Fruit fly (Drosophila melanogaster) whole organism, embryonic: Measurements from ENCODE around the gene CG33946.
A peak's percentile ranks its signal among the peaks of the same experiment; 100 is the strongest.

Experiments used
- Adf1 ChIP-seq: fragments of 200-800 bp; sonication (Bioruptor generic); IDR thresholded peaks from 2 replicates; pipeline ENCODE4 v1.3.6; 2022; ENCODE audit warnings: missing biosample characterization, missing genetic modification characterization
- CG12391 ChIP-seq: fragments of 200-800 bp; sonication (Bioruptor generic); optimal IDR thresholded peaks from 3 replicates; lab custom pipeline; 2018; ENCODE audit warnings: missing biosample characterization, mild to moderate bottlenecking, missing genetic modification characterization, moderate library complexity
- CG12659 ChIP-seq: fragments of 200-800 bp; sonication (Bioruptor generic); optimal IDR thresholded peaks from 3 replicates; lab custom pipeline; 2017; ENCODE audit warnings: mild to moderate bottlenecking, missing biosample characterization, missing genetic modification reagents, missing genetic modification characterization
- CG13624 ChIP-seq: fragments of 200-800 bp; sonication (Bioruptor generic); optimal IDR thresholded peaks from 2 replicates; lab custom pipeline; 2016; ENCODE audit warnings: missing biosample characterization, missing genetic modification characterization
- CG13894 ChIP-seq: fragments of 200-800 bp; sonication (Bioruptor generic); optimal IDR thresholded peaks from 3 replicates; lab custom pipeline; 2018; ENCODE audit warnings: missing biosample characterization, mild to moderate bottlenecking, missing genetic modification characterization, moderate library complexity
- CG15514 ChIP-seq: fragments of 200-800 bp; sonication (Bioruptor generic); optimal IDR thresholded peaks from 3 replicates; lab custom pipeline; 2017; ENCODE audit warnings: missing biosample characterization, missing genetic modification characterization, mild to moderate bottlenecking, moderate library complexity, missing genetic modification reagents
- CG18599 ChIP-seq: fragments of 200-800 bp; sonication (Bioruptor generic); optimal IDR thresholded peaks from 3 replicates; lab custom pipeline; 2017; ENCODE audit warnings: missing biosample characterization, missing genetic modification characterization, mild to moderate bottlenecking, moderate library complexity, missing genetic modification reagents
- CG31441 ChIP-seq: fragments of 200-800 bp; sonication (Bioruptor generic); IDR thresholded peaks from 2 replicates; pipeline ENCODE4 v1.3.6; 2022; ENCODE audit warnings: missing biosample characterization, missing genetic modification characterization
- CG34422 ChIP-seq: fragments of 200-800 bp; sonication (Bioruptor generic); IDR thresholded peaks from 3 replicates; pipeline ENCODE4 v1.3.6; 2022; ENCODE audit warnings: missing biosample characterization, missing genetic modification characterization
- CG3847 ChIP-seq: fragments of 200-800 bp; sonication (Bioruptor generic); IDR thresholded peaks from 2 replicates; pipeline ENCODE4 v1.3.6; 2022; ENCODE audit warnings: missing biosample characterization, missing genetic modification characterization
- CG4730 ChIP-seq: fragments of 200-800 bp; sonication (Bioruptor generic); IDR thresholded peaks from 2 replicates; pipeline ENCODE4 v1.3.6; 2022; ENCODE audit warnings: missing biosample characterization, missing genetic modification characterization
- CG5245 ChIP-seq: fragments of 200-800 bp; sonication (Bioruptor generic); optimal IDR thresholded peaks from 3 replicates; lab custom pipeline; 2016; ENCODE audit warnings: missing biosample characterization, missing genetic modification characterization
- CG6683 ChIP-seq: fragments of 200-800 bp; sonication (Bioruptor generic); optimal IDR thresholded peaks from 2 replicates; lab custom pipeline; 2017; ENCODE audit warnings: missing biosample characterization, mild to moderate bottlenecking, missing genetic modification characterization, missing genetic modification reagents
- CG9932 ChIP-seq: fragments of 200-800 bp; sonication (Bioruptor generic); IDR thresholded peaks from 2 replicates; pipeline ENCODE4 v1.3.6; 2022; ENCODE audit warnings: missing biosample characterization, missing genetic modification characterization
- CHES-1-like ChIP-seq: fragments of 200-800 bp; sonication (Bioruptor generic); optimal IDR thresholded peaks from 2 replicates; lab custom pipeline; 2016; ENCODE audit warnings: missing biosample characterization, missing genetic modification characterization
- D ChIP-seq, 2 experiments: fragments of 200-800 bp in 1 of 2; fragments of >200 bp in 1 of 2; sonication (Bioruptor generic) in 1 of 2; optimal IDR thresholded peaks; 2 replicates in 1 of 2; 3 replicates in 1 of 2; lab custom pipeline; 2017; ENCODE audit warnings: mild to moderate bottlenecking in 1 of 2, missing biosample characterization in 1 of 2, missing genetic modification characterization in 1 of 2, missing genetic modification reagents in 1 of 2
- ERR ChIP-seq: fragments of 200-800 bp; sonication (Bioruptor generic); optimal IDR thresholded peaks from 2 replicates; lab custom pipeline; 2016; ENCODE audit warnings: missing biosample characterization, missing genetic modification characterization
- H15 ChIP-seq: fragments of 200-800 bp; sonication (Bioruptor generic); IDR thresholded peaks from 3 replicates; pipeline ENCODE4 v1.3.6; 2022; ENCODE audit warnings: missing biosample characterization, missing genetic modification characterization
- Hr51 ChIP-seq, 2 experiments: fragments of 200-800 bp; sonication (Bioruptor generic); optimal IDR thresholded peaks; 2 replicates in 1 of 2; 3 replicates in 1 of 2; lab custom pipeline; 2016 to 2018; ENCODE audit warnings: missing biosample characterization in 2 of 2, missing genetic modification characterization in 2 of 2, mild to moderate bottlenecking in 1 of 2, moderate library complexity in 1 of 2
- MBD-R2 ChIP-seq: fragments of 200-800 bp; sonication (Bioruptor generic); IDR thresholded peaks from 2 replicates; pipeline ENCODE4 v1.3.6; 2022; ENCODE audit warnings: missing biosample characterization, missing genetic modification characterization
- Mad ChIP-seq: fragments of 200-800 bp; sonication (Bioruptor generic); optimal IDR thresholded peaks from 2 replicates; lab custom pipeline; 2016; ENCODE audit warnings: missing biosample characterization, missing genetic modification characterization
- Med ChIP-seq: fragments of 200-800 bp; sonication (Bioruptor generic); peaks from one replicate; lab custom pipeline; 2016; ENCODE audit warnings: missing biosample characterization, missing genetic modification characterization, mild to moderate bottlenecking, inconsistent platforms, moderate library complexity
- NfI ChIP-seq: fragments of 200-800 bp; sonication (Bioruptor generic); optimal IDR thresholded peaks from 3 replicates; lab custom pipeline; 2018; ENCODE audit warnings: missing biosample characterization, mild to moderate bottlenecking, missing genetic modification characterization, moderate library complexity
- Oaz ChIP-seq: fragments of 200-800 bp; sonication (Bioruptor generic); IDR thresholded peaks from 2 replicates; pipeline ENCODE4 v1.3.6; 2022; ENCODE audit warnings: missing biosample characterization, missing genetic modification characterization
- Opbp ChIP-seq: fragments of 200-800 bp; sonication (Bioruptor generic); IDR thresholded peaks from 3 replicates; pipeline ENCODE4 v1.3.6; 2022; ENCODE audit warnings: missing biosample characterization, missing genetic modification characterization; ENCODE audit not compliant: partially characterized antibody
- abd-A ChIP-seq: fragments of 200-800 bp; sonication (Bioruptor generic); optimal IDR thresholded peaks from 3 replicates; lab custom pipeline; 2019; ENCODE audit warnings: missing biosample characterization, mild to moderate bottlenecking, missing genetic modification characterization, moderate library complexity
- ap ChIP-seq: fragments of 200-800 bp; sonication (Bioruptor generic); IDR thresholded peaks from 2 replicates; pipeline ENCODE4 v1.3.6; 2022; ENCODE audit warnings: missing biosample characterization, missing genetic modification characterization
- az2 ChIP-seq: fragments of 200-800 bp; sonication (Bioruptor generic); optimal IDR thresholded peaks from 3 replicates; lab custom pipeline; 2016; ENCODE audit warnings: missing biosample characterization, missing genetic modification characterization
- cato ChIP-seq: fragments of 200-800 bp; sonication (Bioruptor generic); optimal IDR thresholded peaks from 2 replicates; lab custom pipeline; 2016; ENCODE audit warnings: missing biosample characterization, missing genetic modification characterization, borderline replicate concordance
- dati ChIP-seq: fragments of 200-800 bp; sonication (Bioruptor generic); IDR thresholded peaks from 2 replicates; pipeline ENCODE4 v1.3.6; 2022; ENCODE audit warnings: missing biosample characterization, missing genetic modification characterization
- emc ChIP-seq: fragments of 200-800 bp; sonication (Bioruptor generic); optimal IDR thresholded peaks from 2 replicates; lab custom pipeline; 2016; ENCODE audit warnings: missing biosample characterization, missing genetic modification characterization
- eyg ChIP-seq: fragments of 200-800 bp; sonication (Bioruptor generic); optimal IDR thresholded peaks from 3 replicates; lab custom pipeline; 2016; ENCODE audit warnings: missing biosample characterization, missing genetic modification characterization
- gem ChIP-seq: fragments of 200-800 bp; sonication (Bioruptor generic); optimal IDR thresholded peaks from 2 replicates; lab custom pipeline; 2019; ENCODE audit warnings: missing biosample characterization, mild to moderate bottlenecking, missing genetic modification characterization, moderate library complexity
- knrl ChIP-seq: fragments of 200-800 bp; sonication (Bioruptor generic); IDR thresholded peaks from 3 replicates; pipeline ENCODE4 v1.3.6; 2022; ENCODE audit warnings: missing biosample characterization, missing genetic modification characterization; ENCODE audit not compliant: partially characterized antibody
- luna ChIP-seq: fragments of 200-800 bp; sonication (Bioruptor generic); optimal IDR thresholded peaks from 2 replicates; lab custom pipeline; 2016; ENCODE audit warnings: missing biosample characterization, missing genetic modification characterization
- odd ChIP-seq: fragments of 200-800 bp; sonication (Bioruptor generic); optimal IDR thresholded peaks from 2 replicates; lab custom pipeline; 2017; ENCODE audit warnings: missing biosample characterization, mild to moderate bottlenecking, missing genetic modification characterization
- pan ChIP-seq, 4 experiments: fragments of >200 bp in 3 of 4; fragments of 200-800 bp in 1 of 4; sonication (Bioruptor generic) in 1 of 4; optimal IDR thresholded peaks in 3 of 4; IDR thresholded peaks in 1 of 4; 2 replicates each; pipeline versions ENCODE4 v1.3.6 to Lab custom; 2017 to 2022; ENCODE audit warnings: missing biosample characterization in 2 of 4, missing genetic modification characterization in 2 of 4, mixed read lengths in 1 of 4
- pho ChIP-seq: fragments of 200-800 bp; sonication (Bioruptor generic); optimal IDR thresholded peaks from 2 replicates; lab custom pipeline; 2016; ENCODE audit warnings: missing biosample characterization, missing genetic modification characterization
- salm ChIP-seq: fragments of 200-800 bp; sonication (Bioruptor generic); optimal IDR thresholded peaks from 2 replicates; lab custom pipeline; 2018; ENCODE audit warnings: missing biosample characterization, mild to moderate bottlenecking, missing genetic modification characterization
- sna ChIP-seq: fragments of 200-800 bp; sonication (Bioruptor generic); IDR thresholded peaks from 2 replicates; pipeline ENCODE4 v1.3.6; 2022; ENCODE audit warnings: missing biosample characterization, missing genetic modification characterization; ENCODE audit not compliant: partially characterized antibody
- sr ChIP-seq: fragments of 200-800 bp; sonication (Bioruptor generic); IDR thresholded peaks from 3 replicates; pipeline ENCODE4 v1.3.6; 2022; ENCODE audit warnings: missing biosample characterization, missing genetic modification characterization
- stwl ChIP-seq: fragments of 200-800 bp; sonication (Bioruptor generic); optimal IDR thresholded peaks from 3 replicates; lab custom pipeline; 2018; ENCODE audit warnings: missing biosample characterization, mild to moderate bottlenecking, missing genetic modification characterization, moderate library complexity
- sug ChIP-seq: fragments of 200-800 bp; optimal IDR thresholded peaks from 2 replicates; lab custom pipeline; 2019; ENCODE audit warnings: missing biosample characterization, mild to moderate bottlenecking, missing genetic modification characterization, moderate library complexity
- toy ChIP-seq: fragments of 200-800 bp; sonication (Bioruptor generic); IDR thresholded peaks from 2 replicates; pipeline ENCODE4 v1.3.6; 2022; ENCODE audit warnings: missing biosample characterization, missing genetic modification characterization
- tx ChIP-seq: fragments of 200-800 bp; sonication (Bioruptor generic); optimal IDR thresholded peaks from 2 replicates; lab custom pipeline; 2016; ENCODE audit warnings: missing biosample characterization, missing genetic modification characterization
- z ChIP-seq: fragments of 200-800 bp; sonication (Bioruptor generic); IDR thresholded peaks from 3 replicates; pipeline ENCODE4 v1.3.6; 2022; ENCODE audit warnings: missing biosample characterization, missing genetic modification characterization
- zen ChIP-seq: fragments of 200-800 bp; sonication (Bioruptor generic); optimal IDR thresholded peaks from 3 replicates; lab custom pipeline; 2018; ENCODE audit warnings: missing biosample characterization, mild to moderate bottlenecking, missing genetic modification characterization, moderate library complexity

Gene CG33946

dm6 chr3L:6256408-6257188 is 36.2 kb downstream of the CG33946 start, which contains the start of gene Best2 (continued):
- TF ChIP-seq eyg (GFP tag; lab: Kevin White, UChicago) (peak; percentile 53), Oaz (GFP tag; lab: Robert Waterston, UW) (peak; percentile 82), Med (GFP tag; lab: Kevin White, UChicago) (peak; percentile 85), D (optimal IDR thresholded peaks at IDR 0.05; lab: Kevin White, UChicago) (no peak), D (GFP tag; optimal IDR thresholded peaks at IDR 0.05; lab: Kevin White, UChicago) (peak; percentile 77), Adf1 (peak; percentile 67), CG34422 (peak; percentile 93), CG13624 (GFP tag; lab: Kevin White, UChicago) (peak; percentile 78), abd-A (tag; lab: Kevin White, UChicago) (peak; percentile 26), pan (optimal IDR thresholded peaks at IDR 0.05; lab: Kevin White, UChicago) (no peak), pan (GFP tag; optimal IDR thresholded peaks at IDR 0.05 in 1 of 2, IDR thresholded peaks at IDR 0.05 in 1 of 2) (peak in 1 of 2 experiments; percentile 95), CG18599 (GFP tag; lab: Kevin White, UChicago) (peak; percentile 87), ERR (GFP tag; lab: Kevin White, UChicago) (peak; percentile 58), CG9932 (peak; percentile 97), pho (GFP tag; lab: Kevin White, UChicago) (peak; percentile 78), luna (GFP tag; lab: Kevin White, UChicago) (no peak), dati (GFP tag; lab: Robert Waterston, UW) (no peak), CG3847 (peak; percentile 95), cato (GFP tag; lab: Kevin White, UChicago) (peak; percentile 63), odd (GFP tag; lab: Kevin White, UChicago) (peak; percentile 82), gem (peak; percentile 94), sr (GFP tag; lab: Robert Waterston, UW) (no peak), CG4730 (GFP tag; lab: Robert Waterston, UW) (peak; percentile 84), CHES-1-like (GFP tag; lab: Kevin White, UChicago) (peak; percentile 82), CG6683 (GFP tag; lab: Kevin White, UChicago) (peak; percentile 46), CG31441 (GFP tag; lab: Robert Waterston, UW) (peak; percentile 88), knrl (GFP tag; lab: Robert Waterston, UW) (0 out of 3 replicates have a peak, but pooled peaks have one; percentile 30), stwl (tag; lab: Kevin White, UChicago) (no peak), MBD-R2 (GFP tag; lab: Robert Waterston, UW) (peak; percentile 82; the same call in 1 of the 2 replicates), Mad (peak; percentile 52), tx (GFP tag; lab: Kevin White, UChicago) (peak; percentile 66), CG12391 (peak; percentile 86), CG15514 (GFP tag; lab: Kevin White, UChicago) (peak; percentile 44), Opbp (0 out of 3 replicates have a peak, but pooled peaks have one; percentile 36), sug (tag; lab: Kevin White, UChicago) (peak; percentile 91), toy (peak; percentile 83; the same call in 1 of the 2 replicates), Hr51 (GFP tag; optimal IDR thresholded peaks at IDR 0.05; lab: Kevin White, UChicago) (peak; percentile 75 to 90), z (no peak; the same call in 2 of the 3 replicates), NfI (GFP tag; lab: Kevin White, UChicago) (peak; percentile 84), zen (tag; lab: Kevin White, UChicago) (peak; percentile 7), CG5245 (peak; percentile 31), H15 (peak; percentile 87), CG13894 (tag; lab: Kevin White, UChicago) (peak; percentile 72), emc (GFP tag; lab: Kevin White, UChicago) (peak; percentile 43), sna (GFP tag; lab: Robert Waterston, UW) (no peak), CG12659 (peak; percentile 89), ap (GFP tag; lab: Robert Waterston, UW) (peak; percentile 87), az2 (peak; percentile 85), salm (tag; lab: Kevin White, UChicago) (peak; percentile 62)
